Fruit fly (Drosophila melanogaster) whole organism, embryonic: Measurements from ENCODE around the gene Ubc4.

Experiments
- B-H2 ChIP-seq: fragments of 200-800 bp; sonication (Bioruptor generic); optimal IDR thresholded peaks from 2 replicates; lab custom pipeline; 2018; ENCODE audit warnings: missing biosample characterization, mild to moderate bottlenecking, missing genetic modification characterization
- Bgb ChIP-seq: fragments of 200-800 bp; sonication (Bioruptor generic); IDR thresholded peaks from 2 replicates; pipeline ENCODE4 v1.3.6; 2022; ENCODE audit warnings: missing biosample characterization, missing genetic modification characterization; ENCODE audit not compliant: partially characterized antibody
- CG11093 ChIP-seq: fragments of 200-800 bp; sonication (Bioruptor generic); IDR thresholded peaks from 3 replicates; pipeline ENCODE4 v1.3.6; 2022; ENCODE audit warnings: missing biosample characterization, missing genetic modification characterization
- CG11456 ChIP-seq: fragments of 200-800 bp; sonication (Bioruptor generic); IDR thresholded peaks from 3 replicates; pipeline ENCODE4 v1.3.6; 2022; ENCODE audit warnings: missing biosample characterization, missing genetic modification characterization
- CG12219 ChIP-seq: fragments of 200-800 bp; sonication (Bioruptor generic); optimal IDR thresholded peaks from 3 replicates; lab custom pipeline; 2018; ENCODE audit warnings: missing biosample characterization, mild to moderate bottlenecking, missing genetic modification characterization
- CG12391 ChIP-seq: fragments of 200-800 bp; sonication (Bioruptor generic); optimal IDR thresholded peaks from 3 replicates; lab custom pipeline; 2018; ENCODE audit warnings: missing biosample characterization, mild to moderate bottlenecking, missing genetic modification characterization, moderate library complexity
- CG12942 ChIP-seq: fragments of 200-800 bp; sonication (Bioruptor generic); optimal IDR thresholded peaks from 3 replicates; lab custom pipeline; 2016; ENCODE audit warnings: missing biosample characterization, missing genetic modification characterization
- CG13624 ChIP-seq: fragments of 200-800 bp; sonication (Bioruptor generic); optimal IDR thresholded peaks from 2 replicates; lab custom pipeline; 2016; ENCODE audit warnings: missing biosample characterization, missing genetic modification characterization
- CG17912 ChIP-seq: fragments of 200-800 bp; sonication (Bioruptor generic); optimal IDR thresholded peaks from 2 replicates; lab custom pipeline; 2018; ENCODE audit warnings: missing biosample characterization, mild to moderate bottlenecking, missing genetic modification characterization
- CG2712 ChIP-seq: fragments of 200-800 bp; optimal IDR thresholded peaks from 3 replicates; lab custom pipeline; 2019; ENCODE audit warnings: missing biosample characterization, mild to moderate bottlenecking, missing genetic modification characterization, moderate library complexity
- CG30403 ChIP-seq: fragments of 200-800 bp; sonication (Bioruptor generic); optimal IDR thresholded peaks from 3 replicates; lab custom pipeline; 2016; ENCODE audit warnings: missing biosample characterization, missing genetic modification characterization
- CG30431 ChIP-seq: fragments of 200-800 bp; sonication (Bioruptor generic); optimal IDR thresholded peaks from 2 replicates; lab custom pipeline; 2017; ENCODE audit warnings: missing biosample characterization, missing genetic modification characterization
- CG34422 ChIP-seq: fragments of 200-800 bp; sonication (Bioruptor generic); IDR thresholded peaks from 3 replicates; pipeline ENCODE4 v1.3.6; 2022; ENCODE audit warnings: missing biosample characterization, missing genetic modification characterization
- CG3847 ChIP-seq: fragments of 200-800 bp; sonication (Bioruptor generic); IDR thresholded peaks from 2 replicates; pipeline ENCODE4 v1.3.6; 2022; ENCODE audit warnings: missing biosample characterization, missing genetic modification characterization
- CG4424 ChIP-seq: fragments of 200-800 bp; sonication (Bioruptor generic); optimal IDR thresholded peaks from 3 replicates; lab custom pipeline; 2016; ENCODE audit warnings: missing biosample characterization, missing genetic modification characterization
- CG7987 ChIP-seq: fragments of 200-800 bp; sonication (Bioruptor generic); optimal IDR thresholded peaks from 2 replicates; lab custom pipeline; 2018; ENCODE audit warnings: missing biosample characterization, mild to moderate bottlenecking, missing genetic modification characterization, moderate library complexity
- CG8765 ChIP-seq: fragments of 200-800 bp; sonication (Bioruptor generic); IDR thresholded peaks from 2 replicates; pipeline ENCODE4 v1.3.6; 2022; ENCODE audit warnings: missing biosample characterization, missing genetic modification characterization
- CG9797 ChIP-seq: fragments of 200-800 bp; sonication (Bioruptor generic); optimal IDR thresholded peaks from 3 replicates; lab custom pipeline; 2018; ENCODE audit warnings: missing biosample characterization, mild to moderate bottlenecking, missing genetic modification characterization
- CTCF ChIP-seq: fragments of 200-800 bp; sonication (Bioruptor generic); optimal IDR thresholded peaks from 2 replicates; lab custom pipeline; 2017; ENCODE audit warnings: missing biosample characterization, mild to moderate bottlenecking, missing genetic modification characterization, moderate library complexity
- Chrac-16 ChIP-seq: fragments of 200-800 bp; sonication (Bioruptor generic); optimal IDR thresholded peaks from 3 replicates; lab custom pipeline; 2016; ENCODE audit warnings: missing biosample characterization, missing genetic modification characterization
- Dek ChIP-seq: fragments of 200-800 bp; sonication (Bioruptor generic); optimal IDR thresholded peaks from 3 replicates; lab custom pipeline; 2019; ENCODE audit warnings: missing biosample characterization, mild to moderate bottlenecking, missing genetic modification characterization, moderate library complexity
- Fer1 ChIP-seq: fragments of 200-800 bp; sonication (Bioruptor generic); optimal IDR thresholded peaks from 2 replicates; lab custom pipeline; 2017; ENCODE audit warnings: missing biosample characterization, mild to moderate bottlenecking, missing genetic modification characterization
- Fer2 ChIP-seq: fragments of 200-800 bp; sonication (Bioruptor generic); optimal IDR thresholded peaks from 2 replicates; lab custom pipeline; 2018; ENCODE audit warnings: missing biosample characterization, mild to moderate bottlenecking, missing genetic modification characterization, moderate library complexity
- HLH54F ChIP-seq: fragments of 200-800 bp; sonication (Bioruptor generic); optimal IDR thresholded peaks from 3 replicates; lab custom pipeline; 2016; ENCODE audit warnings: missing biosample characterization, missing genetic modification characterization
- Med ChIP-seq: fragments of 200-800 bp; sonication (Bioruptor generic); peaks from one replicate; lab custom pipeline; 2016; ENCODE audit warnings: missing biosample characterization, missing genetic modification characterization, mild to moderate bottlenecking, inconsistent platforms, moderate library complexity
- Pdp1 ChIP-seq, 2 experiments: fragments of 200-800 bp; sonication (Bioruptor generic); optimal IDR thresholded peaks; 3 replicates each; lab custom pipeline; 2016; ENCODE audit warnings: missing biosample characterization in 2 of 2, missing genetic modification characterization in 2 of 2, mild to moderate bottlenecking in 1 of 2, moderate library complexity in 1 of 2
- Sin3A ChIP-seq: fragments of >200 bp; optimal IDR thresholded peaks from 2 replicates; lab custom pipeline; 2018
- Sry-β ChIP-seq: fragments of 200-800 bp; sonication (Bioruptor generic); optimal IDR thresholded peaks from 2 replicates; lab custom pipeline; 2018; ENCODE audit warnings: missing biosample characterization, mild to moderate bottlenecking, missing genetic modification characterization, moderate library complexity
- Sry-δ ChIP-seq: fragments of 200-800 bp; sonication (Bioruptor generic); optimal IDR thresholded peaks from 2 replicates; lab custom pipeline; 2016; ENCODE audit warnings: missing biosample characterization, missing genetic modification characterization
- YL-1 ChIP-seq: fragments of 200-800 bp; sonication (Bioruptor generic); optimal IDR thresholded peaks from 3 replicates; lab custom pipeline; 2017; ENCODE audit warnings: missing biosample characterization, mild to moderate bottlenecking, missing genetic modification characterization
- bcd ChIP-seq: fragments of 200-800 bp; sonication (Bioruptor generic); optimal IDR thresholded peaks from 2 replicates; lab custom pipeline; 2017; ENCODE audit warnings: missing biosample characterization, mild to moderate bottlenecking, missing genetic modification characterization
- bowl ChIP-seq: fragments of 200-800 bp; sonication (Bioruptor generic); IDR thresholded peaks from 2 replicates; pipeline ENCODE4 v1.3.6; 2022; ENCODE audit warnings: missing biosample characterization, missing genetic modification characterization
- ci ChIP-seq: fragments of 200-800 bp; sonication (Bioruptor generic); IDR thresholded peaks from 3 replicates; pipeline ENCODE4 v1.3.6; 2022; ENCODE audit warnings: missing biosample characterization, missing genetic modification characterization
- crc ChIP-seq: fragments of 200-800 bp; sonication (Bioruptor generic); optimal IDR thresholded peaks from 2 replicates; lab custom pipeline; 2016; ENCODE audit warnings: missing biosample characterization, missing genetic modification characterization
- ems ChIP-seq: fragments of 200-800 bp; sonication (Bioruptor generic); optimal IDR thresholded peaks from 3 replicates; lab custom pipeline; 2016; ENCODE audit warnings: missing biosample characterization, missing genetic modification characterization
- ewg ChIP-seq: fragments of 200-800 bp; sonication (Bioruptor generic); optimal IDR thresholded peaks from 3 replicates; lab custom pipeline; 2017; ENCODE audit warnings: mild to moderate bottlenecking, missing biosample characterization, missing genetic modification reagents, missing genetic modification characterization
- gfzf ChIP-seq: fragments of 200-800 bp; sonication (Bioruptor generic); optimal IDR thresholded peaks from 2 replicates; lab custom pipeline; 2016; ENCODE audit warnings: missing biosample characterization, mild to moderate bottlenecking, missing genetic modification characterization, moderate library complexity
- ind ChIP-seq: fragments of 200-800 bp; sonication (Bioruptor generic); optimal IDR thresholded peaks from 3 replicates; lab custom pipeline; 2016; ENCODE audit warnings: missing biosample characterization, missing genetic modification characterization
- insv ChIP-seq, 2 experiments: fragments of 200-800 bp; sonication (Bioruptor generic); optimal IDR thresholded peaks; 3 replicates each; lab custom pipeline; 2016 to 2018; ENCODE audit warnings: missing biosample characterization in 2 of 2, missing genetic modification characterization in 2 of 2
- knrl ChIP-seq: fragments of 200-800 bp; sonication (Bioruptor generic); IDR thresholded peaks from 3 replicates; pipeline ENCODE4 v1.3.6; 2022; ENCODE audit warnings: missing biosample characterization, missing genetic modification characterization; ENCODE audit not compliant: partially characterized antibody
- nmo ChIP-seq: fragments of 200-800 bp; sonication (Bioruptor generic); optimal IDR thresholded peaks from 2 replicates; lab custom pipeline; 2018; ENCODE audit warnings: missing biosample characterization, mild to moderate bottlenecking, missing genetic modification characterization, moderate library complexity
- pan ChIP-seq, 4 experiments: fragments of >200 bp in 3 of 4; fragments of 200-800 bp in 1 of 4; sonication (Bioruptor generic) in 1 of 4; optimal IDR thresholded peaks in 3 of 4; IDR thresholded peaks in 1 of 4; 2 replicates each; pipeline versions ENCODE4 v1.3.6 to Lab custom; 2017 to 2022; ENCODE audit warnings: missing biosample characterization in 2 of 4, missing genetic modification characterization in 2 of 4, mixed read lengths in 1 of 4
- pho ChIP-seq: fragments of 200-800 bp; sonication (Bioruptor generic); optimal IDR thresholded peaks from 2 replicates; lab custom pipeline; 2016; ENCODE audit warnings: missing biosample characterization, missing genetic modification characterization
- pzg ChIP-seq: fragments of 200-800 bp; sonication (Bioruptor generic); optimal IDR thresholded peaks from 3 replicates; lab custom pipeline; 2018; ENCODE audit warnings: missing biosample characterization, mild to moderate bottlenecking, missing genetic modification characterization, moderate library complexity
- row ChIP-seq: fragments of 200-800 bp; sonication (Bioruptor generic); IDR thresholded peaks from 3 replicates; pipeline ENCODE4 v1.3.6; 2022; ENCODE audit warnings: missing biosample characterization, missing genetic modification characterization
- slbo ChIP-seq: fragments of 200-800 bp; sonication (Bioruptor generic); IDR thresholded peaks from 2 replicates; pipeline ENCODE4 v1.3.6; 2022; ENCODE audit warnings: missing biosample characterization, missing genetic modification characterization
- tap ChIP-seq: fragments of 200-800 bp; optimal IDR thresholded peaks from 3 replicates; lab custom pipeline; 2019; ENCODE audit warnings: missing biosample characterization, mild to moderate bottlenecking, missing genetic modification characterization, moderate library complexity
- tgo ChIP-seq: fragments of 200-800 bp; sonication (Bioruptor generic); IDR thresholded peaks from 3 replicates; pipeline ENCODE4 v1.3.6; 2022; ENCODE audit warnings: missing biosample characterization, missing genetic modification characterization
- wek ChIP-seq: fragments of 200-800 bp; sonication (Bioruptor generic); optimal IDR thresholded peaks from 3 replicates; lab custom pipeline; 2018; ENCODE audit warnings: missing biosample characterization, mild to moderate bottlenecking, missing genetic modification characterization, moderate library complexity
- zfh2 ChIP-seq: fragments of 200-800 bp; sonication (Bioruptor generic); optimal IDR thresholded peaks from 2 replicates; lab custom pipeline; 2016; ENCODE audit warnings: missing biosample characterization, missing genetic modification characterization

The Ubc4 gene

dm6 chr3L:9729795-9730421, 31.8 kb downstream of the Ubc4 start, which contains the start of gene ATPsynB (continued):
- peak; percentile 35 for TF ChIP-seq CG12391 (tag; lab: Kevin White, UChicago)
- peak; percentile 53 for TF ChIP-seq CG17912
- no peak for TF ChIP-seq CG12219 (GFP tag; lab: Kevin White, UChicago)
- peak; percentile 87 for TF ChIP-seq pzg (GFP tag; lab: Kevin White, UChicago)
- peak; percentile 50 for TF ChIP-seq nmo (GFP tag; lab: Kevin White, UChicago)
- TF ChIP-seq HLH54F: no peak
- TF ChIP-seq Sry-δ: peak; percentile 25
- TF ChIP-seq CG12942 (GFP tag; lab: Kevin White, UChicago): peak; percentile 19
- TF ChIP-seq CTCF: peak; percentile 46
- TF ChIP-seq Med (GFP tag; lab: Kevin White, UChicago): peak; percentile 89
- peak; percentile 21 for TF ChIP-seq ewg (GFP tag; lab: Kevin White, UChicago)
- TF ChIP-seq Dek (tag; lab: Kevin White, UChicago): peak; percentile 1
- no peak for TF ChIP-seq Sin3A (lab: Kevin White, UChicago)
- no peak for TF ChIP-seq CG11093
- no peak for TF ChIP-seq CG11456 (GFP tag; lab: Robert Waterston, UW)
- no peak for TF ChIP-seq ems
- no peak for TF ChIP-seq tap (tag; lab: Kevin White, UChicago)
- TF ChIP-seq tgo (GFP tag; lab: Robert Waterston, UW): no peak; the same call in 2 of the 3 replicates
- TF ChIP-seq CG8765 (GFP tag; lab: Robert Waterston, UW): no peak
- TF ChIP-seq ind: peak; percentile 25
- TF ChIP-seq insv (GFP tag; optimal IDR thresholded peaks at IDR 0.05; lab: Kevin White, UChicago): peak in 1 of 2 experiments; percentile 26
- TF ChIP-seq zfh2 (GFP tag; lab: Kevin White, UChicago): peak; percentile 41
- TF ChIP-seq CG9797: peak; percentile 39
- no peak for TF ChIP-seq bcd (GFP tag; lab: Kevin White, UChicago)
- peak; percentile 10 for TF ChIP-seq pho (GFP tag; lab: Kevin White, UChicago)
- TF ChIP-seq row (GFP tag; lab: Robert Waterston, UW): peak; percentile 24; the same call in 1 of the 3 replicates
- peak; percentile 3 to 99 for TF ChIP-seq Pdp1 (GFP tag; optimal IDR thresholded peaks at IDR 0.05; lab: Kevin White, UChicago)
- no peak for TF ChIP-seq CG30431 (GFP tag; lab: Kevin White, UChicago)
- peak; percentile 54 for TF ChIP-seq CG4424 (GFP tag; lab: Kevin White, UChicago)
- TF ChIP-seq ci (GFP tag; lab: Robert Waterston, UW): 0 out of 3 replicates have a peak, but pooled peaks have one; percentile 34
- peak; percentile 49; the same call in 1 of the 2 replicates for TF ChIP-seq slbo (GFP tag; lab: Robert Waterston, UW)
- no peak for TF ChIP-seq wek (GFP tag; lab: Kevin White, UChicago)
- TF ChIP-seq CG30403 (GFP tag; lab: Kevin White, UChicago): peak; percentile 17
- peak; percentile 87 for TF ChIP-seq CG3847
- TF ChIP-seq CG2712 (tag; lab: Kevin White, UChicago): peak; percentile 100
- no peak for TF ChIP-seq bowl
- TF ChIP-seq B-H2 (GFP tag; lab: Kevin White, UChicago): peak; percentile 81
- peak; percentile 3 for TF ChIP-seq Fer2
- peak; percentile 5 for TF ChIP-seq CG13624 (GFP tag; lab: Kevin White, UChicago)
- peak; percentile 97 for TF ChIP-seq YL-1 (GFP tag; lab: Kevin White, UChicago)
- TF ChIP-seq Fer1: peak; percentile 31
- TF ChIP-seq CG7987 (GFP tag; lab: Kevin White, UChicago): peak; percentile 42
- TF ChIP-seq gfzf (GFP tag; lab: Kevin White, UChicago): peak; percentile 18
- TF ChIP-seq Bgb: peak; percentile 46; the same call in 1 of the 2 replicates
- no peak for TF ChIP-seq pan (optimal IDR thresholded peaks at IDR 0.05; lab: Kevin White, UChicago)
- peak in 1 of 2 experiments; percentile 39 for TF ChIP-seq pan (GFP tag; optimal IDR thresholded peaks at IDR 0.05 in 1 of 2, IDR thresholded peaks at IDR 0.05 in 1 of 2)
- no peak for TF ChIP-seq Sry-β
- TF ChIP-seq crc: no peak
- peak; percentile 32; the same call in 1 of the 3 replicates for TF ChIP-seq knrl (GFP tag; lab: Robert Waterston, UW)
- peak; percentile 51; the same call in 1 of the 3 replicates for TF ChIP-seq CG34422 (GFP tag; lab: Robert Waterston, UW)
- peak; percentile 9 for TF ChIP-seq Chrac-16 (GFP tag; lab: Kevin White, UChicago)
